Fruit fly (Drosophila melanogaster) Kc167 (cell line): Measurements from ENCODE around the gene noc.

Experiments
- Sin3A ChIP-seq: fragments of >200 bp; optimal IDR thresholded peaks from 2 replicates; lab custom pipeline; 2018; ENCODE audit warnings: missing external identifiers
- h ChIP-seq: fragments of >200 bp; optimal IDR thresholded peaks from 3 replicates; lab custom pipeline; 2018; ENCODE audit warnings: missing external identifiers
- psq ChIP-seq: fragments of >200 bp; optimal IDR thresholded peaks from 2 replicates; lab custom pipeline; 2017; ENCODE audit warnings: missing external identifiers

DNA sequence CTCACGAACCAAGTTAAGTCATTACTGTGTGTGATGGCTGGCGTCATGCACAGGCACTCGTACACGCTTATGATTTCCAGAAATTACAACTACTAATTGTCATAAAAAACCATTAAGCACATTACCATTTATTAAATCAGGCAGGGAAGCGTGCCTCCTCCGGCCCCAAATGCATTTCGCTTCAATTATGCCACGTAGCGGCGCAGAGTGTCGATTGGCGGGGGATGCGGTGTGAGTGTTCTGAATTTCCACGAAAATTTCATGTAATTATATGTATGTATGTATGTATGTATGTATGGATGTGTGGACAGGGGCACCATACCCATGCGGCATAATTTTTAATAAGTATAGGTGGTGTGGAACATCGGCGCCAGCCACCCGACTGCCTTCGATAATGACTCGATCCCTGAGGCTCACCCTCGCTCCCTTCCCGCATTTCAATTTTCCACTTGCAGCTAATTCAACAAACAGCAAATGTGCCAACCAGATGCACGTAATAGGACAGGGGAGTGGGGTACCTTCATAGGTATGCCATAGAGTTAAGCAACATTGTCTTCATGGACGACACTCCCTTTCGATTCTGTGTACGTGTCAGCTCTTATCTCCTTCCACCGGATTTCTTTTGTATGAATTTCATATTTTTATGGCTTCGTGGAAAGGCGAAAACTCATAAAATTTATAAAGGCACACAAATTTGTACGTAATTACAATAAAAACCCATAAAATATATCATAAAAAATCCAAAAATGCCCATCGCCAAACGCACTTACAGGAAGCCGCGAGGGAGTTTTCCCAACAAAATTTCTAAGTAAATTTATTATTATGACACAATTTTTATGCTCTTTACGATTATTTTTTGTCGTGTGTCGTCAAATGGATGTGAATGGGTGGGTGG is 48.3 kb upstream of the noc start:
- no peak for TF ChIP-seq h (lab: Kevin White, UChicago)
- TF ChIP-seq psq (lab: Kevin White, UChicago): no peak
- no peak for TF ChIP-seq Sin3A (lab: Kevin White, UChicago)
